Worm (Caenorhabditis elegans): ENCODE data around the gene Y6E2A.4.

- no peak for TF ChIP-seq ama-1 (optimal IDR thresholded peaks at IDR 0.05)
- TF ChIP-seq zag-1 (tag; optimal IDR thresholded peaks at IDR 0.05): no peak
- no peak for TF ChIP-seq lin-13 (GFP tag; optimal IDR thresholded peaks at IDR 0.05)
- TF ChIP-seq unc-39 (tag; optimal IDR thresholded peaks at IDR 0.05): no peak
- no peak for TF ChIP-seq fos-1 (tag; optimal IDR thresholded peaks at IDR 0.05)
- no peak for TF ChIP-seq ZK546.5 (tag; optimal IDR thresholded peaks at IDR 0.05)
- no peak for TF ChIP-seq nhr-10 (tag; optimal IDR thresholded peaks at IDR 0.05)
- TF ChIP-seq nhr-21 (tag; optimal IDR thresholded peaks at IDR 0.05): no peak
- no peak for TF ChIP-seq lin-39 (tag; optimal IDR thresholded peaks at IDR 0.05)
- TF ChIP-seq nhr-23 (tag; optimal IDR thresholded peaks at IDR 0.05): no peak
- TF ChIP-seq nhr-11 (tag; optimal IDR thresholded peaks at IDR 0.05): no peak
- no peak for TF ChIP-seq unc-62 (GFP tag; optimal IDR thresholded peaks at IDR 0.05)
- no peak for TF ChIP-seq blmp-1 (tag; optimal IDR thresholded peaks at IDR 0.05; ENCODE audit: insufficient read depth)
Observed at ce11 chrV:15685599-15685998, 31.0 kb downstream of the Y6E2A.4 start, which contains the start of gene nhr-196.

Data from whole organism, L2 larva.